Fruit fly (Drosophila melanogaster) whole organism, embryonic: ENCODE data around the gene CG31495.

ENCODE experiments used
- Abd-B ChIP-seq: fragments of 200-800 bp; sonication (Bioruptor generic); optimal IDR thresholded peaks from 2 replicates; lab custom pipeline; 2018; ENCODE audit warnings: missing biosample characterization, mild to moderate bottlenecking, missing genetic modification characterization, moderate library complexity
- CG12104 ChIP-seq: fragments of 200-800 bp; sonication (Bioruptor generic); optimal IDR thresholded peaks from 3 replicates; lab custom pipeline; 2016; ENCODE audit warnings: missing biosample characterization, missing genetic modification characterization
- CG12219 ChIP-seq: fragments of 200-800 bp; sonication (Bioruptor generic); optimal IDR thresholded peaks from 3 replicates; lab custom pipeline; 2018; ENCODE audit warnings: missing biosample characterization, mild to moderate bottlenecking, missing genetic modification characterization
- CG12299 ChIP-seq: fragments of 200-800 bp; sonication (Bioruptor generic); optimal IDR thresholded peaks from 2 replicates; lab custom pipeline; 2018; ENCODE audit warnings: missing biosample characterization, mild to moderate bottlenecking, missing genetic modification characterization
- CG13296 ChIP-seq: fragments of 200-800 bp; sonication (Bioruptor generic); optimal IDR thresholded peaks from 3 replicates; lab custom pipeline; 2018; ENCODE audit warnings: missing biosample characterization, mild to moderate bottlenecking, missing genetic modification characterization
- CG13894 ChIP-seq: fragments of 200-800 bp; sonication (Bioruptor generic); optimal IDR thresholded peaks from 3 replicates; lab custom pipeline; 2018; ENCODE audit warnings: missing biosample characterization, mild to moderate bottlenecking, missing genetic modification characterization, moderate library complexity
- CG14014 ChIP-seq: fragments of 200-800 bp; sonication (Bioruptor generic); IDR thresholded peaks from 2 replicates; pipeline ENCODE4 v1.3.6; 2022; ENCODE audit warnings: missing biosample characterization, missing genetic modification characterization
- CG1529 ChIP-seq: fragments of 200-800 bp; sonication (Bioruptor generic); optimal IDR thresholded peaks from 3 replicates; lab custom pipeline; 2018; ENCODE audit warnings: missing biosample characterization, missing genetic modification characterization
- CG17802 ChIP-seq: fragments of 200-800 bp; sonication (Bioruptor generic); optimal IDR thresholded peaks from 2 replicates; lab custom pipeline; 2018; ENCODE audit warnings: missing biosample characterization, mild to moderate bottlenecking, missing genetic modification characterization, moderate library complexity
- CG18011 ChIP-seq: fragments of 200-800 bp; sonication (Bioruptor generic); optimal IDR thresholded peaks from 2 replicates; lab custom pipeline; 2017; ENCODE audit warnings: missing biosample characterization, missing genetic modification characterization, mild to moderate bottlenecking, moderate library complexity, missing genotype
- CG2129 ChIP-seq: fragments of 200-800 bp; sonication (Bioruptor generic); IDR thresholded peaks from 2 replicates; pipeline ENCODE4 v1.3.6; 2022; ENCODE audit warnings: missing biosample characterization, missing genetic modification characterization; ENCODE audit not compliant: partially characterized antibody
- CG30403 ChIP-seq: fragments of 200-800 bp; sonication (Bioruptor generic); optimal IDR thresholded peaks from 3 replicates; lab custom pipeline; 2016; ENCODE audit warnings: missing biosample characterization, missing genetic modification characterization
- CG3281 ChIP-seq: fragments of 200-800 bp; sonication (Bioruptor generic); optimal IDR thresholded peaks from 3 replicates; lab custom pipeline; 2017; ENCODE audit warnings: missing biosample characterization, mild to moderate bottlenecking, missing genetic modification characterization
- CG34422 ChIP-seq: fragments of 200-800 bp; sonication (Bioruptor generic); IDR thresholded peaks from 3 replicates; pipeline ENCODE4 v1.3.6; 2022; ENCODE audit warnings: missing biosample characterization, missing genetic modification characterization
- CG5180 ChIP-seq: fragments of 200-800 bp; sonication (Bioruptor generic); optimal IDR thresholded peaks from 3 replicates; lab custom pipeline; 2017; ENCODE audit warnings: missing biosample characterization, missing genetic modification characterization, mild to moderate bottlenecking, moderate library complexity, missing genetic modification reagents
- CG6791 ChIP-seq: fragments of 200-800 bp; sonication (Bioruptor generic); IDR thresholded peaks from 3 replicates; pipeline ENCODE4 v1.3.6; 2022; ENCODE audit warnings: missing biosample characterization, missing genetic modification characterization; ENCODE audit not compliant: partially characterized antibody
- CG8478 ChIP-seq: fragments of >200 bp; optimal IDR thresholded peaks from 2 replicates; lab custom pipeline; 2018
- CG9932 ChIP-seq: fragments of 200-800 bp; sonication (Bioruptor generic); IDR thresholded peaks from 2 replicates; pipeline ENCODE4 v1.3.6; 2022; ENCODE audit warnings: missing biosample characterization, missing genetic modification characterization
- Doc2 ChIP-seq: fragments of 200-800 bp; sonication (Bioruptor generic); IDR thresholded peaks from 2 replicates; pipeline ENCODE4 v1.3.6; 2022; ENCODE audit warnings: missing biosample characterization, missing genetic modification characterization
- Eip74EF ChIP-seq, 2 experiments: fragments of 200-800 bp in 1 of 2; fragments of >200 bp in 1 of 2; sonication (Bioruptor generic) in 1 of 2; optimal IDR thresholded peaks; 2 replicates each; lab custom pipeline; 2017 to 2019; ENCODE audit warnings: missing biosample characterization in 2 of 2, missing genetic modification characterization in 2 of 2, mild to moderate bottlenecking in 1 of 2, moderate library complexity in 1 of 2
- HLH4C ChIP-seq: fragments of 200-800 bp; sonication (Bioruptor generic); IDR thresholded peaks from 3 replicates; pipeline ENCODE4 v1.3.6; 2022; ENCODE audit warnings: missing biosample characterization, missing genetic modification characterization; ENCODE audit not compliant: partially characterized antibody
- HmgD ChIP-seq: fragments of 200-800 bp; sonication (Bioruptor generic); optimal IDR thresholded peaks from 3 replicates; lab custom pipeline; 2016; ENCODE audit warnings: missing biosample characterization, missing genetic modification characterization
- Jarid2 ChIP-seq: fragments of 200-800 bp; sonication (Bioruptor generic); optimal IDR thresholded peaks from 3 replicates; lab custom pipeline; 2017; ENCODE audit warnings: mild to moderate bottlenecking, missing biosample characterization, missing genetic modification reagents, missing genetic modification characterization
- MTF-1 ChIP-seq: fragments of 200-800 bp; sonication (Bioruptor generic); optimal IDR thresholded peaks from 2 replicates; lab custom pipeline; 2018; ENCODE audit warnings: missing biosample characterization, mild to moderate bottlenecking, missing genetic modification characterization, borderline replicate concordance
- Ptx1 ChIP-seq: fragments of 200-800 bp; sonication (Bioruptor generic); IDR thresholded peaks from 2 replicates; pipeline ENCODE4 v1.3.6; 2022; ENCODE audit warnings: missing biosample characterization, missing genetic modification characterization
- Sry-β ChIP-seq: fragments of 200-800 bp; sonication (Bioruptor generic); optimal IDR thresholded peaks from 2 replicates; lab custom pipeline; 2018; ENCODE audit warnings: missing biosample characterization, mild to moderate bottlenecking, missing genetic modification characterization, moderate library complexity
- Stat92E ChIP-seq, 3 experiments: fragments of >200 bp in 2 of 3; fragments of 200-800 bp in 1 of 3; sonication (Bioruptor generic) in 1 of 3; optimal IDR thresholded peaks; 2 replicates each; lab custom pipeline; 2017 to 2019; ENCODE audit warnings: missing biosample characterization in 3 of 3, missing genetic modification characterization in 3 of 3, mild to moderate bottlenecking in 1 of 3, moderate library complexity in 1 of 3
- Tbp ChIP-seq: fragments of >200 bp; optimal IDR thresholded peaks from 2 replicates; lab custom pipeline; 2018; ENCODE audit warnings: missing biosample characterization, missing genetic modification characterization
- Xbp1 ChIP-seq: fragments of 200-800 bp; sonication (Bioruptor generic); optimal IDR thresholded peaks from 3 replicates; lab custom pipeline; 2016; ENCODE audit warnings: missing biosample characterization, mild to moderate bottlenecking, missing genetic modification characterization
- bbx ChIP-seq: fragments of 200-800 bp; sonication (Bioruptor generic); IDR thresholded peaks from 2 replicates; pipeline ENCODE4 v1.3.6; 2022; ENCODE audit warnings: missing biosample characterization, missing genetic modification characterization; ENCODE audit not compliant: partially characterized antibody
- chinmo ChIP-seq: fragments of 200-800 bp; sonication (Bioruptor generic); IDR thresholded peaks from 4 replicates; pipeline ENCODE4 v1.3.6; 2022; ENCODE audit warnings: missing biosample characterization, missing genetic modification characterization; ENCODE audit not compliant: partially characterized antibody
- fd102C ChIP-seq: fragments of 200-800 bp; sonication (Bioruptor generic); optimal IDR thresholded peaks from 2 replicates; lab custom pipeline; 2018; ENCODE audit warnings: missing biosample characterization, mild to moderate bottlenecking, missing genetic modification characterization, moderate library complexity
- gce ChIP-seq: fragments of 200-800 bp; sonication (Bioruptor generic); IDR thresholded peaks from 3 replicates; pipeline ENCODE4 v1.3.6; 2022; ENCODE audit warnings: missing biosample characterization, missing genetic modification characterization
- gcm ChIP-seq: fragments of 200-800 bp; sonication (Bioruptor generic); optimal IDR thresholded peaks from 2 replicates; lab custom pipeline; 2019; ENCODE audit warnings: missing biosample characterization, mild to moderate bottlenecking, missing genetic modification characterization, moderate library complexity
- grn ChIP-seq: fragments of 200-800 bp; sonication (Bioruptor generic); optimal IDR thresholded peaks from 3 replicates; lab custom pipeline; 2017; ENCODE audit warnings: missing biosample characterization, missing genetic modification characterization
- ken ChIP-seq: fragments of 200-800 bp; sonication (Bioruptor generic); IDR thresholded peaks from 3 replicates; pipeline ENCODE4 v1.3.6; 2022; ENCODE audit warnings: missing biosample characterization, missing genetic modification characterization
- nerfin-2 ChIP-seq: fragments of 200-800 bp; sonication (Bioruptor generic); IDR thresholded peaks from 2 replicates; pipeline ENCODE4 v1.3.6; 2022; ENCODE audit warnings: missing biosample characterization, missing genetic modification characterization; ENCODE audit not compliant: partially characterized antibody
- pb ChIP-seq: fragments of 200-800 bp; sonication (Bioruptor generic); optimal IDR thresholded peaks from 3 replicates; lab custom pipeline; 2016; ENCODE audit warnings: missing biosample characterization, missing genetic modification characterization
- psq ChIP-seq: fragments of 200-800 bp; sonication (Bioruptor generic); optimal IDR thresholded peaks from 2 replicates; lab custom pipeline; 2017; ENCODE audit warnings: missing biosample characterization, missing genetic modification characterization
- pum ChIP-seq: fragments of 200-800 bp; sonication (Bioruptor generic); optimal IDR thresholded peaks from 2 replicates; lab custom pipeline; 2016; ENCODE audit warnings: missing biosample characterization, missing genetic modification characterization
- sens ChIP-seq: fragments of 200-800 bp; sonication (Bioruptor generic); peaks from one replicate; lab custom pipeline; 2016; ENCODE audit warnings: missing biosample characterization, missing genetic modification characterization
- sens-2 ChIP-seq: fragments of 200-800 bp; sonication (Bioruptor generic); IDR thresholded peaks from 2 replicates; pipeline ENCODE4 v1.3.6; 2022; ENCODE audit warnings: missing biosample characterization, missing genetic modification characterization
- sim ChIP-seq: fragments of 200-800 bp; sonication (Bioruptor generic); IDR thresholded peaks from 2 replicates; pipeline ENCODE4 v1.3.6; 2022; ENCODE audit warnings: missing biosample characterization, missing genetic modification characterization
- twi ChIP-seq: fragments of 200-800 bp; optimal IDR thresholded peaks from 2 replicates; lab custom pipeline; 2019; ENCODE audit warnings: missing biosample characterization, mild to moderate bottlenecking, missing genetic modification characterization, moderate library complexity
- vvl ChIP-seq: fragments of 200-800 bp; sonication (Bioruptor generic); IDR thresholded peaks from 2 replicates; pipeline ENCODE4 v1.3.6; 2022; ENCODE audit warnings: missing biosample characterization, missing genetic modification characterization
- wdn ChIP-seq: fragments of 200-800 bp; sonication (Bioruptor generic); IDR thresholded peaks from 2 replicates; pipeline ENCODE4 v1.3.6; 2022; ENCODE audit warnings: missing biosample characterization, missing genetic modification characterization
- z ChIP-seq: fragments of 200-800 bp; sonication (Bioruptor generic); IDR thresholded peaks from 3 replicates; pipeline ENCODE4 v1.3.6; 2022; ENCODE audit warnings: missing biosample characterization, missing genetic modification characterization
- zfh1 ChIP-seq: fragments of 200-800 bp; sonication (Bioruptor generic); IDR thresholded peaks from 3 replicates; pipeline ENCODE4 v1.3.6; 2022; ENCODE audit warnings: missing biosample characterization, missing genetic modification characterization
- zfh2 ChIP-seq: fragments of 200-800 bp; sonication (Bioruptor generic); optimal IDR thresholded peaks from 2 replicates; lab custom pipeline; 2016; ENCODE audit warnings: missing biosample characterization, missing genetic modification characterization

CG31495 gene

dm6 chr3R:13812736-13813250, 26.9 kb downstream of the CG31495 start, which contains the start of the genes tal-1A, tal-2A, tal-3A and tal-AA (continued):
- TF ChIP-seq CG30403 (GFP tag; lab: Kevin White, UChicago): no peak
- TF ChIP-seq gcm: peak; percentile 7
- TF ChIP-seq CG6791 (GFP tag; lab: Robert Waterston, UW): no peak
- peak; percentile 14 for TF ChIP-seq grn
- TF ChIP-seq HLH4C (GFP tag; lab: Robert Waterston, UW): 0 out of 3 replicates have a peak, but pooled peaks have one; percentile 7
- no peak for TF ChIP-seq Doc2 (GFP tag; lab: Robert Waterston, UW)
- TF ChIP-seq sim (GFP tag; lab: Robert Waterston, UW): peak; percentile 28; the same call in 1 of the 2 replicates
- TF ChIP-seq zfh1 (GFP tag; lab: Robert Waterston, UW): peak; percentile 54; the same call in 1 of the 3 replicates
- no peak for TF ChIP-seq Ptx1 (GFP tag; lab: Robert Waterston, UW)
- TF ChIP-seq vvl: peak; percentile 60; the same call in 1 of the 2 replicates
- TF ChIP-seq z (GFP tag; lab: Robert Waterston, UW): peak; percentile 74; the same call in 2 of the 3 replicates
- no peak for TF ChIP-seq nerfin-2 (GFP tag; lab: Robert Waterston, UW)
- TF ChIP-seq Abd-B (GFP tag; lab: Kevin White, UChicago): no peak
- TF ChIP-seq CG5180 (GFP tag; lab: Kevin White, UChicago): peak; percentile 82
- peak in 1 of 3 experiments; percentile 57 for TF ChIP-seq Stat92E (GFP tag; optimal IDR thresholded peaks at IDR 0.05; lab: Kevin White, UChicago)
- TF ChIP-seq bbx (GFP tag; lab: Robert Waterston, UW): peak; percentile 31; the same call in 1 of the 2 replicates
- TF ChIP-seq gce: peak; percentile 45; the same call in 1 of the 3 replicates
- TF ChIP-seq CG13894 (tag; lab: Kevin White, UChicago): no peak
- TF ChIP-seq pum (GFP tag; lab: Kevin White, UChicago): no peak
- peak; percentile 83 for TF ChIP-seq sens
- TF ChIP-seq pb (GFP tag; lab: Kevin White, UChicago): no peak
- no peak for TF ChIP-seq CG3281 (GFP tag; lab: Kevin White, UChicago)
- TF ChIP-seq CG14014: peak; percentile 30; the same call in 1 of the 2 replicates
- TF ChIP-seq CG34422: 0 out of 3 replicates have a peak, but pooled peaks have one; percentile 33
- no peak for TF ChIP-seq Tbp (GFP tag; lab: Kevin White, UChicago)
- TF ChIP-seq HmgD (GFP tag; lab: Kevin White, UChicago): no peak
- peak; percentile 87 for TF ChIP-seq Jarid2 (GFP tag; lab: Kevin White, UChicago)
- TF ChIP-seq twi (tag; lab: Kevin White, UChicago): peak; percentile 19
- TF ChIP-seq ken (GFP tag; lab: Robert Waterston, UW): 0 out of 3 replicates have a peak, but pooled peaks have one; percentile 19
- 0 out of 2 replicates have a peak, but pooled peaks have one; percentile 52 for TF ChIP-seq wdn (GFP tag; lab: Robert Waterston, UW)
- TF ChIP-seq sens-2 (GFP tag; lab: Robert Waterston, UW): 0 out of 2 replicates have a peak, but pooled peaks have one; percentile 32
- TF ChIP-seq Xbp1 (GFP tag; lab: Kevin White, UChicago): no peak
- peak; percentile 18 for TF ChIP-seq CG1529
- TF ChIP-seq MTF-1 (GFP tag; lab: Kevin White, UChicago): peak; percentile 7
- no peak for TF ChIP-seq CG17802 (tag; lab: Kevin White, UChicago)
- TF ChIP-seq Eip74EF (GFP tag; optimal IDR thresholded peaks at IDR 0.05; lab: Kevin White, UChicago): peak in 1 of 2 experiments; percentile 72
- no peak for TF ChIP-seq psq (GFP tag; lab: Kevin White, UChicago)
- TF ChIP-seq CG8478 (lab: Kevin White, UChicago): no peak
- TF ChIP-seq chinmo (GFP tag; lab: Robert Waterston, UW): peak; percentile 86; the same call in 2 of the 4 replicates
- no peak for TF ChIP-seq CG12104 (GFP tag; lab: Kevin White, UChicago)
- TF ChIP-seq CG18011 (GFP tag; lab: Kevin White, UChicago): no peak
- TF ChIP-seq zfh2: no peak
- TF ChIP-seq CG2129 (GFP tag; lab: Robert Waterston, UW): 0 out of 2 replicates have a peak, but pooled peaks have one; percentile 22
- no peak for TF ChIP-seq CG12219
- TF ChIP-seq CG9932 (GFP tag; lab: Robert Waterston, UW): peak; percentile 11; the same call in 1 of the 2 replicates
- no peak for TF ChIP-seq Sry-β (GFP tag; lab: Kevin White, UChicago)
- TF ChIP-seq CG12299 (tag; lab: Kevin White, UChicago): peak; percentile 19
- TF ChIP-seq CG13296: no peak
- TF ChIP-seq fd102C: no peak
